Worm (Caenorhabditis elegans) whole organism, early embryonic: ENCODE measurements around the gene C04E6.13.

Experiments used
- B0310.2 ChIP-seq: sonication (generic microtip); optimal IDR thresholded peaks from 2 replicates; lab custom pipeline; 2016; ENCODE audit warnings: mild to moderate bottlenecking, missing genetic modification characterization, missing compliant biosample characterization
- F13C5.2 ChIP-seq: sonication (generic microtip); optimal IDR thresholded peaks from 2 replicates; lab custom pipeline; 2017; ENCODE audit warnings: mild to moderate bottlenecking, missing genetic modification characterization, inconsistent platforms, missing compliant biosample characterization
- aly-1 ChIP-seq: sonication (generic microtip); optimal IDR thresholded peaks from 2 replicates; lab custom pipeline; 2016; ENCODE audit warnings: missing genetic modification characterization, missing compliant biosample characterization
- ama-1 ChIP-seq: fragments of 150-350 bp; optimal IDR thresholded peaks from 2 replicates; lab custom pipeline; 2014
- ceh-13 ChIP-seq: fragments of 200-800 bp; sonication (Bioruptor generic); optimal IDR thresholded peaks from 2 replicates; lab custom pipeline; 2018; ENCODE audit warnings: mild to moderate bottlenecking, missing genetic modification characterization, missing compliant biosample characterization
- ceh-36 ChIP-seq: sonication (generic microtip); optimal IDR thresholded peaks from 2 replicates; lab custom pipeline; 2016; ENCODE audit warnings: missing genetic modification characterization, inconsistent platforms, missing compliant biosample characterization
- ets-7 ChIP-seq: sonication (generic microtip); optimal IDR thresholded peaks from 2 replicates; lab custom pipeline; 2016; ENCODE audit warnings: missing genotype, missing genetic modification characterization, missing compliant biosample characterization
- flt-1 ChIP-seq: fragments of 200-800 bp; sonication (Bioruptor generic); IDR thresholded peaks from 2 replicates; pipeline ENCODE4 v1.3.6; 2022; ENCODE audit warnings: missing genetic modification characterization, missing compliant biosample characterization
- hmbx-1 ChIP-seq: sonication (generic microtip); optimal IDR thresholded peaks from 2 replicates; lab custom pipeline; 2016; ENCODE audit warnings: mild to moderate bottlenecking, missing genetic modification characterization, missing compliant biosample characterization
- hmg-4 ChIP-seq: fragments of 200-800 bp; sonication (Bioruptor generic); optimal IDR thresholded peaks from 2 replicates; lab custom pipeline; 2018; ENCODE audit warnings: mild to moderate bottlenecking, missing genetic modification characterization, missing compliant biosample characterization
- hnd-1 ChIP-seq: sonication (generic microtip); optimal IDR thresholded peaks from 2 replicates; lab custom pipeline; 2016; ENCODE audit warnings: missing genetic modification characterization, missing compliant biosample characterization
- pes-1 ChIP-seq: fragments of 200-800 bp; sonication (Bioruptor generic); IDR thresholded peaks from 2 replicates; pipeline ENCODE4 v1.3.6; 2022; ENCODE audit warnings: missing genetic modification reagents, missing genetic modification characterization, missing compliant biosample characterization
- scrt-1 ChIP-seq: fragments of 200-800 bp; sonication (Bioruptor generic); IDR thresholded peaks from 2 replicates; pipeline ENCODE4 v1.3.6; 2022; ENCODE audit warnings: missing genetic modification characterization, missing compliant biosample characterization
- sea-1 ChIP-seq: fragments of 200-800 bp; sonication (Bioruptor generic); conservative IDR thresholded peaks from 2 replicates; pipeline ENCODE4 v1.3.6; 2022; ENCODE audit warnings: missing genetic modification characterization, missing compliant biosample characterization
- tbx-11 ChIP-seq: fragments of 200-800 bp; sonication (Bioruptor generic); IDR thresholded peaks from 2 replicates; pipeline ENCODE4 v1.3.6; 2022; ENCODE audit warnings: missing genetic modification characterization, missing compliant biosample characterization
- tbx-37 ChIP-seq: fragments of 200-800 bp; sonication (Bioruptor generic); conservative IDR thresholded peaks from 2 replicates; pipeline ENCODE4 v1.3.6; 2022; ENCODE audit warnings: missing genetic modification reagents, missing genetic modification characterization, missing compliant biosample characterization
- tra-4 ChIP-seq: sonication (generic microtip); optimal IDR thresholded peaks from 2 replicates; lab custom pipeline; 2017; ENCODE audit warnings: missing genetic modification characterization, missing compliant biosample characterization

C04E6.13 gene

ce11 chrV:5927347-5927746 lies 14.8 kb downstream of the C04E6.13 start, which contains the start of gene srsx-17:
srsx-17 (plus strand) TSS chrV:5927647.
- TF ChIP-seq hmbx-1 (tag; lab: Kevin White, UChicago) (no peak), ceh-36 (tag; lab: Kevin White, UChicago) (no peak), tbx-37 (GFP tag; lab: Robert Waterston, UW) (no peak), hmg-4 (GFP tag; lab: Kevin White, UChicago) (no peak), aly-1 (tag; lab: Kevin White, UChicago) (no peak), scrt-1 (no peak), B0310.2 (tag; lab: Kevin White, UChicago) (no peak), ama-1 (lab: Kevin White, UChicago) (no peak), tbx-11 (GFP tag; lab: Robert Waterston, UW) (no peak), tra-4 (no peak), ets-7 (tag; lab: Kevin White, UChicago) (no peak), sea-1 (GFP tag; lab: Robert Waterston, UW) (no peak), flt-1 (no peak), hnd-1 (tag; lab: Kevin White, UChicago) (no peak), ceh-13 (GFP tag; lab: Kevin White, UChicago) (no peak), pes-1 (GFP tag; lab: Robert Waterston, UW) (no peak), F13C5.2 (no peak)

DNA sequence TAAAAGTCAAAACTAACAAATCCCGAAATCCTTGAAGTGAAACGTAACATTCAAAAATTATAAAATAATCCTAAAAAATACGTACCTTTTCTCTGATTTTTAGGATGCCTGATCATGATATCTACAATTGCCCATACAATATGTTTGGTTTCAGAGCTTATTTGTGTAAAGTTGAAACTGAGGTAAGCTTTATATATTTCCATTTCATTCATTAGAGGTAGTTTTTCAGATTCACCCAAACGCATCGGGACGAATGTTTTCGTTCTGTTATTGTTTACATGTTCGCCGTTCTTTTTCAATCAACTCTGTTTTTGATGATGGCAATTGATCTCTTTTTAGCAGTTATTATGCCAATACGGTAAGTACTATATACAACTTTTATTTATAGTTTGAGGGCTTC lies 15.5 kb downstream of the C04E6.13 start:
- TF ChIP-seq ceh-36 (tag; lab: Kevin White, UChicago) (no peak), tbx-11 (GFP tag; lab: Robert Waterston, UW) (no peak), hmbx-1 (tag; lab: Kevin White, UChicago) (no peak), B0310.2 (tag; lab: Kevin White, UChicago) (no peak), hnd-1 (tag; lab: Kevin White, UChicago) (no peak), aly-1 (tag; lab: Kevin White, UChicago) (no peak), tbx-37 (GFP tag; lab: Robert Waterston, UW) (no peak), ceh-13 (GFP tag; lab: Kevin White, UChicago) (no peak), flt-1 (no peak), hmg-4 (GFP tag; lab: Kevin White, UChicago) (no peak), F13C5.2 (no peak), tra-4 (no peak), sea-1 (GFP tag; lab: Robert Waterston, UW) (no peak), pes-1 (GFP tag; lab: Robert Waterston, UW) (no peak), ama-1 (lab: Kevin White, UChicago) (no peak), ets-7 (tag; lab: Kevin White, UChicago) (no peak)

DNA sequence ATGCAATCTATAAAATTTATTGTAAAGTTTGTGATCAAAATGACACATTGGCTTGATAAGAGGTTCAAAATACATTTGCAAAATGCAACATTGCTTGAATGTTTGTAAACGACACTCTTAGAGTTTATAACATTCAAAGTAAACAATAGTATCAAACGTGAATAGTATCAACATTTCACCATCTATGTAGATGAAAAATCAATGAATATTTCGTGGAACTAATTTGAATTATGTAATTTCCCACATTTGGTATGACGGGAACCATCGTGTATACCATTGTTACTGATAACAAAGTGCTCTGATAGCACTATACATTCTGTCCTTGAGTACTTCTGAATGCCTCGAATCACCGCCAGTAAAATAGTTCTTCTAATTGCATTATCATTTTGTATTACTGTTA lies 18.1 kb downstream of the C04E6.13 start, which contains the start of gene galt-1:
Gene galt-1 (plus strand): TSS at position 318 of the 400 bp plus-strand sequence.
- TF ChIP-seq F13C5.2 (no peak), tbx-37 (GFP tag; lab: Robert Waterston, UW) (no peak), hmg-4 (GFP tag; lab: Kevin White, UChicago) (no peak), sea-1 (GFP tag; lab: Robert Waterston, UW) (no peak), ceh-36 (tag; lab: Kevin White, UChicago) (no peak), hnd-1 (tag; lab: Kevin White, UChicago) (no peak), aly-1 (tag; lab: Kevin White, UChicago) (no peak), scrt-1 (no peak), pes-1 (GFP tag; lab: Robert Waterston, UW) (no peak), ets-7 (tag; lab: Kevin White, UChicago) (no peak), ama-1 (lab: Kevin White, UChicago) (no peak), hmbx-1 (tag; lab: Kevin White, UChicago) (no peak), tbx-11 (GFP tag; lab: Robert Waterston, UW) (no peak), flt-1 (no peak), ceh-13 (GFP tag; lab: Kevin White, UChicago) (no peak)

DNA sequence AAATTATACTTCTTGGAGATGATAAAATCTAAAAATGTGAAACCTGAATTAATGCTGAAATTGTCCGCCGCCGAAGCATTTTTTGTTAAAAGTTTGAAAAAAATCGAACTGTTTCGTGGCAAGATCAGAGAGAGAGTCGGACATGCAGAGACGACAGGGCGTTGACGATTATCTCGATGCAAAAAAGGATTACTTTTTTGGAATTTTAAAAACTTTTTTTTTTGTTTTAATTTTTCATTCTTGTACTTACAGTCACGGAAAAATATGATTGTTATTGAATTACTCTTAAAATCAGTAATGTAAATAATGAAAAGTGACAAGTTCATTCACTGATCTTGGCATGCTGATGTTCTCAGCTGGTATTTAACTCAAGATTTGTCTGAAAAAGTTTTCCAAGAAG lies 24.2 kb downstream of the C04E6.13 start, which contains the start of the genes M03F8.5 and M03F8.7:
Gene M03F8.5 (minus strand): TSS at position 101 of the 400 bp plus-strand sequence.
Gene M03F8.7 (plus strand): TSS at position 249 of the 400 bp plus-strand sequence.
- no peak for TF ChIP-seq aly-1 (tag; lab: Kevin White, UChicago)

- no peak for TF ChIP-seq tbx-37 (GFP tag; lab: Robert Waterston, UW)
- no peak for TF ChIP-seq tbx-11 (GFP tag; lab: Robert Waterston, UW)
- no peak for TF ChIP-seq flt-1
- no peak for TF ChIP-seq hmbx-1 (tag; lab: Kevin White, UChicago)
- TF ChIP-seq F13C5.2 = no peak
- no peak for TF ChIP-seq hnd-1 (tag; lab: Kevin White, UChicago)
- TF ChIP-seq ceh-36 (tag; lab: Kevin White, UChicago) = no peak
- TF ChIP-seq hmg-4 (GFP tag; lab: Kevin White, UChicago) = no peak
- no peak for TF ChIP-seq ceh-13 (GFP tag; lab: Kevin White, UChicago)
- no peak for TF ChIP-seq sea-1 (GFP tag; lab: Robert Waterston, UW)
- no peak for TF ChIP-seq ama-1 (lab: Kevin White, UChicago)
- no peak for TF ChIP-seq B0310.2 (tag; lab: Kevin White, UChicago)
Measured at ce11 chrV:5939503-5940072, 27.1 kb downstream of the C04E6.13 start, which contains the start of gene syf-3. syf-3 (plus strand) TSS chrV:5940022.

ce11 chrV:5943167-5943566 lies 30.6 kb downstream of the C04E6.13 start, which contains the start of gene pst-1:
pst-1 (plus strand) TSS chrV:5943467.
- TF ChIP-seq ama-1 (lab: Kevin White, UChicago) = no peak
- no peak for TF ChIP-seq ets-7 (tag; lab: Kevin White, UChicago)
- TF ChIP-seq hnd-1 (tag; lab: Kevin White, UChicago) = no peak
- TF ChIP-seq ceh-36 (tag; lab: Kevin White, UChicago) = no peak
- no peak for TF ChIP-seq hmbx-1 (tag; lab: Kevin White, UChicago)
- no peak for TF ChIP-seq aly-1 (tag; lab: Kevin White, UChicago)
- TF ChIP-seq hmg-4 (GFP tag; lab: Kevin White, UChicago) = no peak
- no peak for TF ChIP-seq F13C5.2
- TF ChIP-seq pes-1 (GFP tag; lab: Robert Waterston, UW) = no peak
- no peak for TF ChIP-seq tra-4
- no peak for TF ChIP-seq sea-1 (GFP tag; lab: Robert Waterston, UW)
- no peak for TF ChIP-seq flt-1
- TF ChIP-seq B0310.2 (tag; lab: Kevin White, UChicago) = no peak
- TF ChIP-seq tbx-11 (GFP tag; lab: Robert Waterston, UW) = no peak
- TF ChIP-seq tbx-37 (GFP tag; lab: Robert Waterston, UW) = no peak
- TF ChIP-seq ceh-13 (GFP tag; lab: Kevin White, UChicago) = no peak
- no peak for TF ChIP-seq scrt-1
